Worm (Caenorhabditis elegans): ENCODE results near the gene F59A2.5.

ce11 chrIII:3431385-3431784 is 26.7 kb downstream of the F59A2.5 start, which contains the start of gene K01A11.1:
- no peak for TF ChIP-seq dao-5 (tag; optimal IDR thresholded peaks at IDR 0.05)
- TF ChIP-seq him-1 (tag; optimal IDR thresholded peaks at IDR 0.05) = no peak
